Worm (Caenorhabditis elegans): ENCODE measurements around the gene spe-18.

Gene spe-18

ce11 chrII:13195163-13195562 lies 42.0 kb upstream of the spe-18 start, which contains the start of gene lec-1 (continued):
- peak in 1 of 2 experiments; percentile 51 for TF ChIP-seq daf-16 (GFP tag; optimal IDR thresholded peaks at IDR 0.05)
- peak; percentile 97 for TF ChIP-seq daf-16 (tag; optimal IDR thresholded peaks at IDR 0.05)
- TF ChIP-seq ztf-7 (tag; optimal IDR thresholded peaks at IDR 0.05) = no peak
- no peak; the same call in 1 of the 2 replicates for TF ChIP-seq mdt-29 (GFP tag; IDR thresholded peaks at IDR 0.05)
- TF ChIP-seq ceh-82 (tag; optimal IDR thresholded peaks at IDR 0.05) = no peak
- no peak for TF ChIP-seq ZK337.2 (GFP tag; IDR thresholded peaks at IDR 0.05)
- TF ChIP-seq hif-1 (tag; optimal IDR thresholded peaks at IDR 0.05) = peak in 1 of 2 experiments; percentile 3
- TF ChIP-seq ctbp-1 (GFP tag; IDR thresholded peaks at IDR 0.05) = no peak
- no peak for TF ChIP-seq lin-39 (tag; optimal IDR thresholded peaks at IDR 0.05)
- TF ChIP-seq attf-4 (tag; optimal IDR thresholded peaks at IDR 0.05) = no peak
- TF ChIP-seq pqm-1 (tag; optimal IDR thresholded peaks at IDR 0.05) = peak; percentile 49
- TF ChIP-seq F37D6.2 (tag; optimal IDR thresholded peaks at IDR 0.05) = no peak
- TF ChIP-seq T20F7.1 (GFP tag; optimal IDR thresholded peaks at IDR 0.05) = peak; percentile 60
- TF ChIP-seq nhr-11 (tag; optimal IDR thresholded peaks at IDR 0.05) = peak; percentile 70
- TF ChIP-seq Y75B8A.6 (GFP tag; IDR thresholded peaks at IDR 0.05) = no peak
- TF ChIP-seq gei-8 (GFP tag; optimal IDR thresholded peaks at IDR 0.05) = no peak
- TF ChIP-seq nhr-77 (tag; optimal IDR thresholded peaks at IDR 0.05) = no peak
- TF ChIP-seq zfp-2 (tag; optimal IDR thresholded peaks at IDR 0.05) = no peak
- TF ChIP-seq lin-1 (GFP tag; IDR thresholded peaks at IDR 0.05) = no peak
- TF ChIP-seq lin-38 (GFP tag; IDR thresholded peaks at IDR 0.05) = peak; percentile 37; the same call in 1 of the 2 replicates
- TF ChIP-seq D1046.2 (GFP tag; IDR thresholded peaks at IDR 0.05) = no peak
- no peak for TF ChIP-seq nhr-10 (tag; optimal IDR thresholded peaks at IDR 0.05)
- TF ChIP-seq pha-4 (GFP tag; IDR thresholded peaks at IDR 0.05) = peak; percentile 13; the same call in 1 of the 2 replicates
- TF ChIP-seq pha-4 (tag; optimal IDR thresholded peaks at IDR 0.05) = peak; percentile 91
- TF ChIP-seq ces-1 (GFP tag; optimal IDR thresholded peaks at IDR 0.05) = no peak
- no peak for TF ChIP-seq F26F4.8 (GFP tag; conservative IDR thresholded peaks at IDR 0.05)
- TF ChIP-seq dmd-9 (GFP tag; IDR thresholded peaks at IDR 0.05) = no peak
- TF ChIP-seq unc-39 (tag; optimal IDR thresholded peaks at IDR 0.05) = no peak
- no peak for TF ChIP-seq cey-2 (tag; optimal IDR thresholded peaks at IDR 0.05; ENCODE audit: borderline replicate concordance, insufficient read depth)
- peak in 1 of 2 experiments; percentile 50 for TF ChIP-seq unc-62 (GFP tag; optimal IDR thresholded peaks at IDR 0.05 in 1 of 2)
- no peak for TF ChIP-seq unc-62 (tag; optimal IDR thresholded peaks at IDR 0.05)
- no peak for TF ChIP-seq nhr-48 (tag; optimal IDR thresholded peaks at IDR 0.05)
- peak; percentile 51 for TF ChIP-seq mxl-3 (GFP tag; optimal IDR thresholded peaks at IDR 0.05)
- no peak for TF ChIP-seq nhr-25 (tag; optimal IDR thresholded peaks at IDR 0.05; ENCODE audit: borderline replicate concordance, insufficient read depth)
- no peak for TF ChIP-seq lin-15B (tag; optimal IDR thresholded peaks at IDR 0.05)
- TF ChIP-seq tra-1 (GFP tag; IDR thresholded peaks at IDR 0.05) = 0 out of 2 replicates have a peak, but pooled peaks have one; percentile 16
- no peak for TF ChIP-seq zag-1 (tag; optimal IDR thresholded peaks at IDR 0.05)
- no peak for TF ChIP-seq ceh-44 (GFP tag; IDR thresholded peaks at IDR 0.05)
- peak; percentile 70 for TF ChIP-seq mep-1 (tag; optimal IDR thresholded peaks at IDR 0.05)
- TF ChIP-seq nhr-41 (GFP tag; IDR thresholded peaks at IDR 0.05) = no peak
- no peak for TF ChIP-seq lir-3 (tag; optimal IDR thresholded peaks at IDR 0.05)
- no peak for TF ChIP-seq lin-29 (GFP tag; IDR thresholded peaks at IDR 0.05)
- no peak for TF ChIP-seq daf-8 (GFP tag; IDR thresholded peaks at IDR 0.05)
- no peak for TF ChIP-seq mxl-2 (GFP tag; conservative IDR thresholded peaks at IDR 0.05)
- TF ChIP-seq ama-1 (optimal IDR thresholded peaks at IDR 0.05) = peak; percentile 74
- TF ChIP-seq Y5F2A.4 (GFP tag; optimal IDR thresholded peaks at IDR 0.05) = no peak
- peak; percentile 67 for TF ChIP-seq hmg-1.1 (GFP tag; IDR thresholded peaks at IDR 0.05)
- no peak for TF ChIP-seq snpc-4 (tag; optimal IDR thresholded peaks at IDR 0.05)
- TF ChIP-seq daf-12 (tag; optimal IDR thresholded peaks at IDR 0.05) = no peak
- 0 out of 2 replicates have a peak, but pooled peaks have one; percentile 6 for TF ChIP-seq lim-7 (GFP tag; IDR thresholded peaks at IDR 0.05)
- TF ChIP-seq nhr-237 (tag; optimal IDR thresholded peaks at IDR 0.05) = no peak
- TF ChIP-seq nhr-6 (tag; optimal IDR thresholded peaks at IDR 0.05) = peak; percentile 15
- no peak for TF ChIP-seq T26A8.4 (GFP tag; IDR thresholded peaks at IDR 0.05)
